Fruit fly (Drosophila melanogaster): ENCODE measurements around the gene CG10631.

Gene CG10631

dm6 chr2L:19800703-19801102, 44.0 kb upstream of the CG10631 start (continued):
- TF ChIP-seq Neu2 (GFP tag; optimal IDR thresholded peaks at IDR 0.05; ENCODE audit: borderline replicate concordance) = no peak
- no peak for TF ChIP-seq CG17385 (GFP tag; optimal IDR thresholded peaks at IDR 0.05)
- TF ChIP-seq bsh (GFP tag; optimal IDR thresholded peaks at IDR 0.05) = peak in 1 of 2 experiments; percentile 54
- no peak for TF ChIP-seq CG7745 (tag; optimal IDR thresholded peaks at IDR 0.05)
- no peak for TF ChIP-seq tio (GFP tag; optimal IDR thresholded peaks at IDR 0.05)
- TF ChIP-seq HLH3B (GFP tag; IDR thresholded peaks at IDR 0.05) = no peak
- TF ChIP-seq CG12659 (GFP tag; optimal IDR thresholded peaks at IDR 0.05) = no peak
- TF ChIP-seq usp (GFP tag; optimal IDR thresholded peaks at IDR 0.05) = no peak
- peak; percentile 44 for TF ChIP-seq Blimp-1 (GFP tag; optimal IDR thresholded peaks at IDR 0.05)
- no peak for TF ChIP-seq Abd-B (GFP tag; optimal IDR thresholded peaks at IDR 0.05)
- TF ChIP-seq CG11504 (tag; optimal IDR thresholded peaks at IDR 0.05) = peak; percentile 52
- peak; percentile 15 for TF ChIP-seq CG3281 (GFP tag; optimal IDR thresholded peaks at IDR 0.05)
- TF ChIP-seq CG30403 (GFP tag; optimal IDR thresholded peaks at IDR 0.05) = no peak
- peak; percentile 7 for TF ChIP-seq Fer3 (tag; optimal IDR thresholded peaks at IDR 0.05)
- TF ChIP-seq CG1529 (GFP tag; optimal IDR thresholded peaks at IDR 0.05) = no peak
- no peak for TF ChIP-seq Gsc (GFP tag; IDR thresholded peaks at IDR 0.05)
- no peak for TF ChIP-seq CG14965 (GFP tag; optimal IDR thresholded peaks at IDR 0.05; ENCODE audit: borderline replicate concordance)
- TF ChIP-seq sisA (GFP tag; IDR thresholded peaks at IDR 0.05) = peak; percentile 21; the same call in 1 of the 2 replicates
- TF ChIP-seq CG8290 (GFP tag; optimal IDR thresholded peaks at IDR 0.05) = no peak
- no peak for TF ChIP-seq CG8290 (tag; optimal IDR thresholded peaks at IDR 0.05)
- no peak for TF ChIP-seq eyg (GFP tag; optimal IDR thresholded peaks at IDR 0.05)
- TF ChIP-seq CG5953 (GFP tag; IDR thresholded peaks at IDR 0.05) = no peak
- TF ChIP-seq CG2889 (GFP tag; IDR thresholded peaks at IDR 0.05) = no peak
- TF ChIP-seq CG12155 (GFP tag; optimal IDR thresholded peaks at IDR 0.05) = no peak
- no peak for TF ChIP-seq Ada2b (GFP tag; IDR thresholded peaks at IDR 0.05)
- TF ChIP-seq Jarid2 (GFP tag; optimal IDR thresholded peaks at IDR 0.05) = no peak
- no peak for TF ChIP-seq bbx (GFP tag; IDR thresholded peaks at IDR 0.05; ENCODE audit: partially characterized antibody)
- TF ChIP-seq toy (GFP tag; IDR thresholded peaks at IDR 0.05) = no peak
- no peak for TF ChIP-seq CG15073 (GFP tag; optimal IDR thresholded peaks at IDR 0.05)
- no peak for TF ChIP-seq B-H2 (GFP tag; optimal IDR thresholded peaks at IDR 0.05)
- peak; percentile 0 for TF ChIP-seq CoRest (tag; optimal IDR thresholded peaks at IDR 0.05)
- no peak for TF ChIP-seq crc (GFP tag; optimal IDR thresholded peaks at IDR 0.05)
- TF ChIP-seq CTCF (GFP tag; optimal IDR thresholded peaks at IDR 0.05) = no peak
- TF ChIP-seq nerfin-2 (GFP tag; IDR thresholded peaks at IDR 0.05; ENCODE audit: partially characterized antibody) = no peak
- TF ChIP-seq Xrp1 (GFP tag; IDR thresholded peaks at IDR 0.05) = peak; percentile 39; the same call in 1 of the 2 replicates
- no peak for TF ChIP-seq CG15696 (tag; optimal IDR thresholded peaks at IDR 0.05)
- no peak for TF ChIP-seq CG6272 (GFP tag; IDR thresholded peaks at IDR 0.05)
- TF ChIP-seq Hand (GFP tag; optimal IDR thresholded peaks at IDR 0.05) = peak; percentile 21
- TF ChIP-seq ERR (GFP tag; optimal IDR thresholded peaks at IDR 0.05) = no peak
- TF ChIP-seq CG1603 (tag; optimal IDR thresholded peaks at IDR 0.05) = peak; percentile 10
- TF ChIP-seq Hr51 (GFP tag; optimal IDR thresholded peaks at IDR 0.05) = peak in 1 of 2 experiments; percentile 38
- TF ChIP-seq Dfd (GFP tag; optimal IDR thresholded peaks at IDR 0.05) = no peak
- no peak for TF ChIP-seq CG32772 (GFP tag; IDR thresholded peaks at IDR 0.05)
- TF ChIP-seq CG18262 (tag; optimal IDR thresholded peaks at IDR 0.05) = peak; percentile 11
- no peak for TF ChIP-seq vnd (GFP tag; IDR thresholded peaks at IDR 0.05; ENCODE audit: partially characterized antibody)
- TF ChIP-seq zfh1 (GFP tag; IDR thresholded peaks at IDR 0.05) = no peak
- TF ChIP-seq Hr3 (GFP tag; optimal IDR thresholded peaks at IDR 0.05) = no peak
- no peak for TF ChIP-seq Mrtf (GFP tag; IDR thresholded peaks at IDR 0.05)
- no peak for TF ChIP-seq BEAF-32 (GFP tag; optimal IDR thresholded peaks at IDR 0.05)
- TF ChIP-seq cwo (GFP tag; optimal IDR thresholded peaks at IDR 0.05) = no peak
- no peak for TF ChIP-seq CG7963 (GFP tag; IDR thresholded peaks at IDR 0.05; ENCODE audit: partially characterized antibody)
